Worm (Caenorhabditis elegans) whole organism, young adult: ENCODE data around the gene Y39B6A.30.

Source experiments
- B0035.1 ChIP-seq: sonication (generic microtip); optimal IDR thresholded peaks from 2 replicates; lab custom pipeline; 2016; ENCODE audit warnings: missing genetic modification characterization, mild to moderate bottlenecking, missing compliant biosample characterization, missing genotype, missing genetic modification reagents
- B0336.3 ChIP-seq: fragments of 200-800 bp; sonication (Bioruptor generic); IDR thresholded peaks from 2 replicates; pipeline ENCODE4 v1.3.6; 2022; ENCODE audit warnings: missing genetic modification characterization, missing compliant biosample characterization
- D2030.7 ChIP-seq: fragments of 200-800 bp; sonication (Bioruptor generic); IDR thresholded peaks from 2 replicates; pipeline ENCODE4 v1.3.6; 2022; ENCODE audit warnings: missing genetic modification reagents, missing genetic modification characterization, missing compliant biosample characterization
- F57A8.1 ChIP-seq: fragments of 200-800 bp; sonication (Bioruptor generic); optimal IDR thresholded peaks from 2 replicates; lab custom pipeline; 2018; ENCODE audit warnings: mild to moderate bottlenecking, missing genetic modification characterization, moderate library complexity, missing compliant biosample characterization
- K11D2.4 ChIP-seq: fragments of 200-800 bp; sonication (Bioruptor generic); IDR thresholded peaks from 2 replicates; pipeline ENCODE4 v1.3.6; 2022; ENCODE audit warnings: missing genetic modification reagents, missing genetic modification characterization, missing compliant biosample characterization
- K12H6.12 ChIP-seq: fragments of 200-800 bp; sonication (Bioruptor generic); optimal IDR thresholded peaks from 2 replicates; lab custom pipeline; 2018; ENCODE audit warnings: mild to moderate bottlenecking, missing genetic modification characterization, missing compliant biosample characterization
- T07F8.4 ChIP-seq: sonication (generic microtip); optimal IDR thresholded peaks from 2 replicates; lab custom pipeline; 2016; ENCODE audit warnings: mild to moderate bottlenecking, missing genetic modification characterization, moderate library complexity, missing compliant biosample characterization
- Y53F4B.3 ChIP-seq: fragments of 200-800 bp; sonication (Bioruptor generic); IDR thresholded peaks from 2 replicates; pipeline ENCODE4 v1.3.6; 2022; ENCODE audit warnings: missing genetic modification reagents, missing genetic modification characterization, missing compliant biosample characterization
- Y67H2A.10 ChIP-seq: fragments of 200-800 bp; sonication (Bioruptor generic); conservative IDR thresholded peaks from 2 replicates; pipeline ENCODE4 v1.3.6; 2022; ENCODE audit warnings: missing genetic modification reagents, missing genetic modification characterization, missing compliant biosample characterization
- ZK185.1 ChIP-seq: sonication (generic microtip); optimal IDR thresholded peaks from 2 replicates; lab custom pipeline; 2016; ENCODE audit warnings: mild to moderate bottlenecking, missing genetic modification characterization, missing compliant biosample characterization; ENCODE audit not compliant: poor library complexity, severe bottlenecking
- akir-1 ChIP-seq: fragments of 200-800 bp; sonication (Bioruptor generic); optimal IDR thresholded peaks from 2 replicates; lab custom pipeline; 2018; ENCODE audit warnings: mild to moderate bottlenecking, missing genetic modification characterization, moderate library complexity, missing compliant biosample characterization
- aptf-2 ChIP-seq: fragments of 200-800 bp; sonication (Bioruptor generic); conservative IDR thresholded peaks from 2 replicates; pipeline ENCODE4 v1.3.6; 2022; ENCODE audit warnings: missing genetic modification reagents, missing genetic modification characterization, missing compliant biosample characterization
- aptf-3 ChIP-seq: fragments of 200-800 bp; sonication (Bioruptor generic); IDR thresholded peaks from 2 replicates; pipeline ENCODE4 v1.3.6; 2022; ENCODE audit warnings: missing genetic modification characterization, missing compliant biosample characterization
- atf-7 ChIP-seq: sonication (generic microtip); optimal IDR thresholded peaks from 2 replicates; lab custom pipeline; 2017; ENCODE audit warnings: mild to moderate bottlenecking, missing genetic modification characterization, missing compliant biosample characterization
- attf-5 ChIP-seq: fragments of 200-800 bp; sonication (Bioruptor generic); optimal IDR thresholded peaks from 2 replicates; lab custom pipeline; 2018; ENCODE audit warnings: mild to moderate bottlenecking, missing genetic modification characterization, missing compliant biosample characterization
- attf-6 ChIP-seq: fragments of 200-800 bp; sonication (Bioruptor generic); IDR thresholded peaks from 2 replicates; pipeline ENCODE4 v1.3.6; 2022; ENCODE audit warnings: missing genetic modification reagents, missing genetic modification characterization, missing compliant biosample characterization
- ccch-3 ChIP-seq: fragments of 200-800 bp; sonication (Bioruptor generic); optimal IDR thresholded peaks from 2 replicates; lab custom pipeline; 2018; ENCODE audit warnings: mild to moderate bottlenecking, missing genetic modification characterization, missing compliant biosample characterization
- ceh-100 ChIP-seq: fragments of 200-800 bp; sonication (Bioruptor generic); IDR thresholded peaks from 2 replicates; pipeline ENCODE4 v1.3.6; 2022; ENCODE audit warnings: missing genetic modification reagents, missing genetic modification characterization, missing compliant biosample characterization
- ceh-40 ChIP-seq: fragments of 200-800 bp; sonication (Bioruptor generic); IDR thresholded peaks from 2 replicates; pipeline ENCODE4 v1.3.6; 2022; ENCODE audit warnings: missing genetic modification characterization, missing compliant biosample characterization
- ceh-91 ChIP-seq: fragments of 200-800 bp; sonication (Bioruptor generic); IDR thresholded peaks from 2 replicates; pipeline ENCODE4 v1.3.6; 2022; ENCODE audit warnings: missing genetic modification reagents, missing genetic modification characterization, missing compliant biosample characterization
- dox-1 ChIP-seq: fragments of 200-800 bp; sonication (Bioruptor generic); IDR thresholded peaks from 2 replicates; pipeline ENCODE4 v1.3.6; 2022; ENCODE audit warnings: missing genetic modification reagents, missing genetic modification characterization, missing compliant biosample characterization
- dpff-1 ChIP-seq: sonication (generic microtip); optimal IDR thresholded peaks from 2 replicates; lab custom pipeline; 2017; ENCODE audit warnings: mild to moderate bottlenecking, missing genetic modification characterization, missing compliant biosample characterization
- egl-18 ChIP-seq: fragments of 200-800 bp; sonication (Bioruptor generic); IDR thresholded peaks from 2 replicates; pipeline ENCODE4 v1.3.6; 2022; ENCODE audit warnings: missing genetic modification reagents, missing genetic modification characterization, missing compliant biosample characterization
- gei-17 ChIP-seq: fragments of 200-800 bp; sonication (Bioruptor generic); optimal IDR thresholded peaks from 2 replicates; lab custom pipeline; 2018; ENCODE audit warnings: mild to moderate bottlenecking, missing genetic modification characterization, missing compliant biosample characterization
- him-1 ChIP-seq: sonication (generic microtip); optimal IDR thresholded peaks from 2 replicates; lab custom pipeline; 2016; ENCODE audit warnings: missing genotype, missing genetic modification reagents, missing genetic modification characterization, missing compliant biosample characterization
- hlh-26 ChIP-seq: fragments of 200-800 bp; sonication (Bioruptor generic); conservative IDR thresholded peaks from 2 replicates; pipeline ENCODE4 v1.3.6; 2022; ENCODE audit warnings: missing genetic modification reagents, missing genetic modification characterization, missing compliant biosample characterization
- hmg-1.2 ChIP-seq: fragments of 200-800 bp; sonication (Bioruptor generic); IDR thresholded peaks from 2 replicates; pipeline ENCODE4 v1.3.6; 2022; ENCODE audit warnings: missing genetic modification reagents, missing genetic modification characterization, missing compliant biosample characterization
- hsf-1 ChIP-seq: fragments of 200-800 bp; sonication (Bioruptor generic); IDR thresholded peaks from 2 replicates; pipeline ENCODE4 v1.3.6; 2022; ENCODE audit warnings: missing genetic modification reagents, missing genetic modification characterization, missing compliant biosample characterization
- lin-54 ChIP-seq: fragments of 200-800 bp; sonication (Bioruptor generic); optimal IDR thresholded peaks from 2 replicates; lab custom pipeline; 2018; ENCODE audit warnings: mild to moderate bottlenecking, missing genetic modification characterization, missing compliant biosample characterization
- lir-1 ChIP-seq: fragments of 200-800 bp; sonication (Bioruptor generic); conservative IDR thresholded peaks from 2 replicates; pipeline ENCODE4 v1.3.6; 2022; ENCODE audit warnings: missing genetic modification reagents, missing genetic modification characterization, missing compliant biosample characterization
- lsl-1 ChIP-seq: fragments of 200-800 bp; sonication (Bioruptor generic); optimal IDR thresholded peaks from 2 replicates; lab custom pipeline; 2018; ENCODE audit warnings: mild to moderate bottlenecking, missing genetic modification characterization, moderate library complexity, missing compliant biosample characterization
- madf-6 ChIP-seq: fragments of 200-800 bp; sonication (Bioruptor generic); IDR thresholded peaks from 2 replicates; pipeline ENCODE4 v1.3.6; 2022; ENCODE audit warnings: missing genetic modification reagents, missing genetic modification characterization, missing compliant biosample characterization
- madf-8 ChIP-seq: fragments of 200-800 bp; sonication (Bioruptor generic); conservative IDR thresholded peaks from 2 replicates; pipeline ENCODE4 v1.3.6; 2022; ENCODE audit warnings: missing genetic modification reagents, missing genetic modification characterization, missing compliant biosample characterization
- mes-4 ChIP-seq: sonication (generic microtip); optimal IDR thresholded peaks from 2 replicates; lab custom pipeline; 2016; ENCODE audit warnings: missing genotype, missing genetic modification characterization, missing compliant biosample characterization
- mxl-1 ChIP-seq: sonication (generic microtip); optimal IDR thresholded peaks from 2 replicates; lab custom pipeline; 2016; ENCODE audit warnings: missing genetic modification characterization, missing compliant biosample characterization
- nhr-120 ChIP-seq: fragments of 200-800 bp; sonication (Bioruptor generic); IDR thresholded peaks from 2 replicates; pipeline ENCODE4 v1.3.6; 2022; ENCODE audit warnings: missing genetic modification characterization, missing compliant biosample characterization
- nhr-179 ChIP-seq: sonication (generic microtip); optimal IDR thresholded peaks from 2 replicates; lab custom pipeline; 2016; ENCODE audit warnings: mild to moderate bottlenecking, missing genetic modification characterization, missing compliant biosample characterization
- nhr-27 ChIP-seq: fragments of 200-800 bp; sonication (Bioruptor generic); optimal IDR thresholded peaks from 2 replicates; lab custom pipeline; 2018; ENCODE audit warnings: mild to moderate bottlenecking, missing genetic modification characterization, moderate library complexity, missing compliant biosample characterization
- nhr-80 ChIP-seq: sonication (generic microtip); optimal IDR thresholded peaks from 2 replicates; lab custom pipeline; 2016; ENCODE audit warnings: missing genetic modification characterization, missing compliant biosample characterization
- pha-4 ChIP-seq: fragments of 150-350 bp; sonication (generic microtip); optimal IDR thresholded peaks from 2 replicates; lab custom pipeline; 2014; ENCODE audit warnings: missing biosample characterization, missing genetic modification reagents, missing genetic modification characterization
- rec-8 ChIP-seq, 2 experiments: sonication (generic microtip); optimal IDR thresholded peaks; 2 replicates each; lab custom pipeline; 2016; ENCODE audit warnings: mild to moderate bottlenecking in 2 of 2, missing genetic modification characterization in 2 of 2, missing genetic modification reagents in 2 of 2, missing genotype in 2 of 2, missing biosample characterization in 1 of 2, missing compliant biosample characterization in 1 of 2, moderate library complexity in 1 of 2
- repo-1 ChIP-seq: sonication (generic microtip); optimal IDR thresholded peaks from 2 replicates; lab custom pipeline; 2017; ENCODE audit warnings: mild to moderate bottlenecking, missing genetic modification characterization, missing compliant biosample characterization
- rpc-1 ChIP-seq, 2 experiments: fragments of 150-350 bp in 1 of 2; sonication (generic microtip) in 1 of 2; optimal IDR thresholded peaks; 2 replicates each; lab custom pipeline; 2014 to 2018; ENCODE audit warnings: missing biosample characterization in 1 of 2, missing genetic modification characterization in 1 of 2, missing genetic modification reagents in 1 of 2, missing genotype in 1 of 2
- sdz-38 ChIP-seq: sonication (generic microtip); optimal IDR thresholded peaks from 2 replicates; lab custom pipeline; 2016; ENCODE audit warnings: missing genotype, missing genetic modification characterization, missing compliant biosample characterization
- sea-2 ChIP-seq: fragments of 200-800 bp; sonication (Bioruptor generic); IDR thresholded peaks from 2 replicates; pipeline ENCODE4 v1.3.6; 2022; ENCODE audit warnings: missing genetic modification characterization, missing compliant biosample characterization
- snpc-1.3 ChIP-seq: sonication (generic microtip); optimal IDR thresholded peaks from 2 replicates; lab custom pipeline; 2017; ENCODE audit warnings: missing genetic modification characterization, mild to moderate bottlenecking, missing compliant biosample characterization, antibody characterized with exemption, moderate library complexity, missing genotype, missing genetic modification reagents; ENCODE audit not compliant: insufficient read depth
- somi-1 ChIP-seq: fragments of 200-800 bp; sonication (Bioruptor generic); optimal IDR thresholded peaks from 2 replicates; lab custom pipeline; 2018; ENCODE audit warnings: mild to moderate bottlenecking, missing genetic modification characterization, missing compliant biosample characterization
- xnd-1 ChIP-seq: sonication (generic microtip); optimal IDR thresholded peaks from 2 replicates; lab custom pipeline; 2016; ENCODE audit warnings: missing genotype, missing genetic modification reagents, missing genetic modification characterization, missing compliant biosample characterization

Gene Y39B6A.30

ce11 chrV:18990238-18990901 is 24.0 kb upstream of the Y39B6A.30 start, which contains the start of the genes reps-1 and Y39B6A.37 (continued):
- TF ChIP-seq somi-1 (GFP tag; lab: Kevin White, UChicago): no peak
- TF ChIP-seq rec-8 (tag; optimal IDR thresholded peaks at IDR 0.05; lab: Kevin White, UChicago): no peak
- no peak for TF ChIP-seq aptf-3
- TF ChIP-seq K12H6.12 (tag; lab: Kevin White, UChicago): peak; percentile 78
- peak; percentile 43; the same call in 1 of the 2 replicates for TF ChIP-seq hmg-1.2 (GFP tag; lab: Robert Waterston, UW)
- no peak for TF ChIP-seq ceh-100 (GFP tag; lab: Robert Waterston, UW)
- no peak for TF ChIP-seq pha-4
- TF ChIP-seq hlh-26: no peak
- TF ChIP-seq snpc-1.3 (tag; lab: Kevin White, UChicago): peak; percentile 1
- TF ChIP-seq Y53F4B.3 (GFP tag; lab: Robert Waterston, UW): no peak
- peak; percentile 80 for TF ChIP-seq K11D2.4 (GFP tag; lab: Robert Waterston, UW)
- no peak for TF ChIP-seq akir-1
- no peak for TF ChIP-seq F57A8.1
- TF ChIP-seq T07F8.4 (tag; lab: Kevin White, UChicago): no peak
- no peak for TF ChIP-seq B0035.1
- peak; percentile 58 for TF ChIP-seq lsl-1 (GFP tag; lab: Kevin White, UChicago)
- TF ChIP-seq lin-54 (GFP tag; lab: Kevin White, UChicago): peak; percentile 74
- no peak for TF ChIP-seq repo-1 (tag; lab: Kevin White, UChicago)
- TF ChIP-seq ccch-3 (GFP tag; lab: Kevin White, UChicago): no peak
- peak; percentile 86 for TF ChIP-seq B0336.3 (GFP tag; lab: Robert Waterston, UW)
- 0 out of 2 replicates have a peak, but pooled peaks have one; percentile 33 for TF ChIP-seq attf-6 (GFP tag; lab: Robert Waterston, UW)
- peak; percentile 85 for TF ChIP-seq dox-1
- no peak for TF ChIP-seq egl-18
- TF ChIP-seq dpff-1 (tag; lab: Kevin White, UChicago): no peak
- no peak for TF ChIP-seq nhr-120
- no peak for TF ChIP-seq mxl-1 (tag; lab: Kevin White, UChicago)
- no peak for TF ChIP-seq mes-4 (tag; lab: Kevin White, UChicago)
- no peak for TF ChIP-seq aptf-2 (GFP tag; lab: Robert Waterston, UW)
- peak; percentile 27 for TF ChIP-seq gei-17 (GFP tag; lab: Kevin White, UChicago)
- TF ChIP-seq attf-5 (GFP tag; lab: Kevin White, UChicago): peak; percentile 74
- peak; percentile 78 for TF ChIP-seq D2030.7
- peak; percentile 56; the same call in 1 of the 2 replicates for TF ChIP-seq lir-1 (GFP tag; lab: Robert Waterston, UW)
- TF ChIP-seq nhr-27 (tag; lab: Kevin White, UChicago): no peak
- peak; percentile 24 for TF ChIP-seq xnd-1 (tag; lab: Kevin White, UChicago)
- no peak for TF ChIP-seq sdz-38 (tag; lab: Kevin White, UChicago)
- peak; percentile 0 for TF ChIP-seq nhr-80 (tag; lab: Kevin White, UChicago)
- no peak for TF ChIP-seq atf-7
- TF ChIP-seq hsf-1 (GFP tag; lab: Robert Waterston, UW): no peak
- TF ChIP-seq him-1 (tag; lab: Kevin White, UChicago): no peak
- TF ChIP-seq ceh-40 (GFP tag; lab: Robert Waterston, UW): no peak
- no peak for TF ChIP-seq Y67H2A.10 (GFP tag; lab: Robert Waterston, UW)
- no peak for TF ChIP-seq sea-2 (GFP tag; lab: Robert Waterston, UW)
- peak; percentile 69 for TF ChIP-seq madf-6 (GFP tag; lab: Robert Waterston, UW)
- no peak for TF ChIP-seq ceh-91 (GFP tag; lab: Robert Waterston, UW)
- TF ChIP-seq madf-8: 0 out of 2 replicates have a peak, but pooled peaks have one; percentile 11
- TF ChIP-seq nhr-179 (tag; lab: Kevin White, UChicago): no peak
- TF ChIP-seq rpc-1 (optimal IDR thresholded peaks at IDR 0.05; lab: Kevin White, UChicago): no peak
- TF ChIP-seq rpc-1 (tag; optimal IDR thresholded peaks at IDR 0.05; lab: Kevin White, UChicago): no peak
- no peak for TF ChIP-seq ZK185.1 (tag; lab: Kevin White, UChicago)
